Worm (Caenorhabditis elegans) whole organism, L1 larva: ENCODE data around the gene srw-59.

Source experiments
- fos-1 ChIP-seq: fragments of 150-350 bp; optimal IDR thresholded peaks from 2 replicates; lab custom pipeline; 2014; ENCODE audit warnings: missing biosample characterization, missing genetic modification characterization
- nhr-90 ChIP-seq: sonication (generic microtip); optimal IDR thresholded peaks from 2 replicates; lab custom pipeline; 2016; ENCODE audit warnings: mild to moderate bottlenecking, missing genetic modification characterization, missing compliant biosample characterization; ENCODE audit not compliant: poor library complexity
- swsn-7 ChIP-seq: sonication (generic microtip); optimal IDR thresholded peaks from 2 replicates; lab custom pipeline; 2016; ENCODE audit warnings: missing genetic modification characterization, missing compliant biosample characterization

DNA sequence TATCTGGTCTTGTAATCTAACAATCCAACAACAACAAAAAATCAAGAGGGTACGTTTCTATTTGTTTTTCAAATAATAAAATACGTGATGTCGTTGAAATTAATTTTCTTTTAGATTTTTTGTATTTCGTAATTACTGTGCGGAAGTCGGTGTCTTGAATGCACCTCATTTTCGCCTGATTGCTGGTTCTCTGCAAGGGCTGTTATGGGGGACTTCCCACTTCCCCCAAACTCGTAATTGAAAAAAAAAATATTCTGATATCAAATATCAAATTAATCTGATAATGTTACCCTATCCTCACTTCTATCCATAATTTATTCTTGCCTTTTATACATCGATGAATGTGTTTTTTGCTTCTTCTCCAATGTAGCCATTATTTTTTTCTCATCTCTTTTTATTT lies 37.3 kb upstream of the srw-59 start, which contains the start of gene F36G9.15:
- TF ChIP-seq fos-1: no peak
- TF ChIP-seq nhr-90 (tag; lab: Kevin White, UChicago): no peak
- TF ChIP-seq swsn-7 (tag; lab: Kevin White, UChicago): no peak
